Fruit fly (Drosophila melanogaster): ENCODE measurements around the gene CG42564.

The CG42564 gene

DNA sequence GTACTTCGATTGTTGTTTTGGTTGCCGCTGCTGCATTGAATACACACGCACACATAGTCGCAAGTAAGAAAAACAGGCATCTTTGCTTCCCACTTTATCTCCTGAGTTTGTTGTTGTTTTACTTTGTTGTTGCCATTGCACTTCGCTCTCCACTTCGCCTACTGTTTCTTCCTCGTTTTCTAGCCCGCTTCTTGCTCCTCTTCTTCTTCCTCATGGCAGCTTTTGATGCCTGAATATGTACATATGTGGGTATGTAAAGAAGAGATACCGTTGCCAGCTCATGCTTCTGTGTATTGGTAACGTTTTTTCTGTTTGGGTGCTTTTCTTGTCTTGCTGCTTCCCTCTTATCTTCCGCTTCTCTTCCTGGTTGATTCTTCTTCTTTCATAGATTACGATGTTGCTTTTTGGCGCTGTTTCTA is 34.9 kb downstream of the CG42564 start (continued):
- no peak for TF ChIP-seq tx (GFP tag; optimal IDR thresholded peaks at IDR 0.05)
- TF ChIP-seq nom (GFP tag; optimal IDR thresholded peaks at IDR 0.05) = peak; percentile 87
- TF ChIP-seq CG14667 (GFP tag; IDR thresholded peaks at IDR 0.05) = no peak
- no peak for TF ChIP-seq jigr1 (GFP tag; IDR thresholded peaks at IDR 0.05)
- no peak for TF ChIP-seq Nf-YC (tag; optimal IDR thresholded peaks at IDR 0.05)
- peak; percentile 48 for TF ChIP-seq oc (tag; optimal IDR thresholded peaks at IDR 0.05)
- TF ChIP-seq tgo (GFP tag; IDR thresholded peaks at IDR 0.05) = no peak
- peak; percentile 8; the same call in 1 of the 2 replicates for TF ChIP-seq onecut (GFP tag; IDR thresholded peaks at IDR 0.05)
- no peak for TF ChIP-seq lov (optimal IDR thresholded peaks at IDR 0.05)
- 0 out of 3 replicates have a peak, but pooled peaks have one; percentile 59 for TF ChIP-seq lov (GFP tag; IDR thresholded peaks at IDR 0.05)
- TF ChIP-seq Oaz (GFP tag; IDR thresholded peaks at IDR 0.05) = no peak
- no peak for TF ChIP-seq NC2β (GFP tag; optimal IDR thresholded peaks at IDR 0.05)
- no peak for TF ChIP-seq CG17802 (tag; optimal IDR thresholded peaks at IDR 0.05)
- peak; percentile 66 for TF ChIP-seq cg (GFP tag; optimal IDR thresholded peaks at IDR 0.05)
- peak; percentile 54 for TF ChIP-seq sqz (GFP tag; optimal IDR thresholded peaks at IDR 0.05)
- peak; percentile 4 for TF ChIP-seq fd64A (GFP tag; optimal IDR thresholded peaks at IDR 0.05)
- TF ChIP-seq schlank (tag; optimal IDR thresholded peaks at IDR 0.05) = no peak
- no peak for TF ChIP-seq seq (GFP tag; IDR thresholded peaks at IDR 0.05)
- no peak for TF ChIP-seq Gug (GFP tag; IDR thresholded peaks at IDR 0.05)
- TF ChIP-seq twi (tag; optimal IDR thresholded peaks at IDR 0.05) = peak; percentile 18
- TF ChIP-seq CG32767 (GFP tag; IDR thresholded peaks at IDR 0.05) = no peak; the same call in 1 of the 2 replicates
- no peak for TF ChIP-seq ro (GFP tag; IDR thresholded peaks at IDR 0.05)
- no peak for TF ChIP-seq tna (GFP tag; IDR thresholded peaks at IDR 0.05; ENCODE audit: partially characterized antibody)
- TF ChIP-seq Meics (GFP tag; optimal IDR thresholded peaks at IDR 0.05) = no peak
- 0 out of 2 replicates have a peak, but pooled peaks have one; percentile 30 for TF ChIP-seq CG1024 (GFP tag; IDR thresholded peaks at IDR 0.05)
- TF ChIP-seq corto (GFP tag; optimal IDR thresholded peaks at IDR 0.05) = no peak
- peak; percentile 21 for TF ChIP-seq CG3407 (GFP tag; optimal IDR thresholded peaks at IDR 0.05)
- TF ChIP-seq sisA (GFP tag; IDR thresholded peaks at IDR 0.05) = no peak
- no peak for TF ChIP-seq CG4282 (GFP tag; optimal IDR thresholded peaks at IDR 0.05)
- TF ChIP-seq Vsx1 (GFP tag; optimal IDR thresholded peaks at IDR 0.05) = no peak
- no peak for TF ChIP-seq Mrtf (GFP tag; IDR thresholded peaks at IDR 0.05)
- no peak for TF ChIP-seq CG13123 (GFP tag; optimal IDR thresholded peaks at IDR 0.05)
- no peak for TF ChIP-seq CG9609 (GFP tag; optimal IDR thresholded peaks at IDR 0.05)
- no peak for TF ChIP-seq Usf (GFP tag; optimal IDR thresholded peaks at IDR 0.05)
- no peak for TF ChIP-seq NC2α (GFP tag; optimal IDR thresholded peaks at IDR 0.05)
- TF ChIP-seq CG13424 (tag; optimal IDR thresholded peaks at IDR 0.05) = peak; percentile 9
- no peak for TF ChIP-seq Ada2b (GFP tag; IDR thresholded peaks at IDR 0.05)
- TF ChIP-seq CG6813 (GFP tag; optimal IDR thresholded peaks at IDR 0.05) = peak; percentile 38
- TF ChIP-seq chm (GFP tag; IDR thresholded peaks at IDR 0.05) = peak; percentile 77; the same call in 1 of the 2 replicates
- no peak for TF ChIP-seq Abd-B (GFP tag; optimal IDR thresholded peaks at IDR 0.05)
- TF ChIP-seq Hr78 (GFP tag; optimal IDR thresholded peaks at IDR 0.05) = no peak
- TF ChIP-seq Optix (GFP tag; IDR thresholded peaks at IDR 0.05) = no peak
- TF ChIP-seq sug (tag; optimal IDR thresholded peaks at IDR 0.05) = peak; percentile 26
- no peak for TF ChIP-seq ap (GFP tag; IDR thresholded peaks at IDR 0.05)
- TF ChIP-seq CG4707 (GFP tag; optimal IDR thresholded peaks at IDR 0.05) = peak; percentile 34
- TF ChIP-seq hth (optimal IDR thresholded peaks at IDR 0.05) = no peak
- TF ChIP-seq CG10959 (GFP tag; IDR thresholded peaks at IDR 0.05) = no peak
- no peak for TF ChIP-seq ERR (GFP tag; optimal IDR thresholded peaks at IDR 0.05)
- peak; percentile 81 for TF ChIP-seq kni (GFP tag; optimal IDR thresholded peaks at IDR 0.05)
- no peak for TF ChIP-seq Scr (GFP tag; IDR thresholded peaks at IDR 0.05; ENCODE audit: partially characterized antibody)
- TF ChIP-seq gfzf (GFP tag; optimal IDR thresholded peaks at IDR 0.05) = no peak
- TF ChIP-seq Sry-δ (GFP tag; optimal IDR thresholded peaks at IDR 0.05) = no peak

Measured in whole organism, embryonic.